Worm (Caenorhabditis elegans): ENCODE results near the gene F32A11.1.

DNA sequence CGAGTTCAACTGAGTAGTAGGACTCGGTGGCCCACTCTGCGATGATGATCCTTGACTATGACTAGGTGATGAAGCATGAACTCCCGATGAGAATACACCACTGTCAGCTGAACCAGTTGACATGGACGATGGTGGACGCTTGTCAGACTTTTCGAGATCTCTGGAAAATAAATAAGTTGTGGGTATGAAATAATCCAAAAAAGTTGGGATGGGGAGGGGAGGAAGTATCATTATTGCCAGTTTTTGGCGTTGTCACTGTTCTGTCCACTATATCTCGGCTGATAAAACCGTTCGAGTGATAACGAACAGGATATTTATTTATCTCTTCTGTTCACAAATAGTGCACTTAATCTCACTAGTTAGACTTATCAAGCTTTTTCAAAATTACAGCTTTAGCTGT lies 6.9 kb downstream of the F32A11.1 start:
- TF ChIP-seq med-1 (GFP tag; optimal IDR thresholded peaks at IDR 0.05; ENCODE audit: insufficient read depth) (no peak), ztf-23 (GFP tag; IDR thresholded peaks at IDR 0.05) (no peak), ref-1 (GFP tag; conservative IDR thresholded peaks at IDR 0.05) (no peak), flt-1 (GFP tag; IDR thresholded peaks at IDR 0.05) (no peak)

Measured in whole organism, midembryonic.